Worm (Caenorhabditis elegans): ENCODE data around the gene dap-3.

Gene dap-3

DNA sequence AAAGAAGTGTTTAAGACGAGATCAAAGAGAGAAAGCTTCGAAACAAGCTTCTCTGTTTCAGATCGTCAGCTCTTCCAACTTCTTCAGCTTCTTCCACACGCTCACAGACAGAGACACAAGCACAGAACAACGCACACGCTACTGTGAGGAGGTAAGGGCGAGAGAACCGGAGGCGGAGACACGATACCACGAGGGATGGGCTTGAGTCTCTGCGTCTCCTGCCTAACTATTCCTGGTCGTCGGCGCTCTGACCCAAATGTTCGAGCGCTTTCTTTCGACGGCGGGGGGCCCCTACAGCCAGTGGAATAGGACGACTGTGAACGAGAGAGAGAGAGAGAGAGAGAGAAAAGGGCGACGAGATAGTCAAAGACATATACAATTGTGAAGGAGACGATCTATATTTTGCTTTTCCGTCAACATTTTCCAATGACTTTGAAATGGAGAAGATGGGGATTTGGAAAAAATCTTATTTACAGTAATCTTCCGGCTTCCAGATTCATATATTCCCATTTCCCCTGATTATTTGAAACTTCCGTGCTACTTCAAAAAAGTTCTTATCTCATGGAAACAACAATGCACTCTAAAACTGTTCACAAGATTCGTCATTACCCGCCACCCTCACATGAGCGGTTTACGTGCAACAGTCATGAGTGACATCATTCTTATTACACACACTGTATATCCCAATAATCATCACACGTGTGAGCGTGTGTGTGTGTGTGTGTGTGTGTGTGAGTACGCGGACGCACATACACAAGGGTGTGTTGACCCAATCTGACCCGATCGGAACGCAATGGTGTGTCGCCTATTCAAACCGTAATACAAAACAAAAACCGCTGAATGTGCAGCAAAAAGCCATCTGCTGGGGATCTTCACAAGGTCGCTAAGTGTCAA, 31.9 kb upstream of the dap-3 start:
- TF ChIP-seq C06A6.2 (GFP tag; conservative IDR thresholded peaks at IDR 0.05) (peak; percentile 54; the same call in 1 of the 2 replicates), him-1 (tag; optimal IDR thresholded peaks at IDR 0.05) (no peak), dox-1 (GFP tag; IDR thresholded peaks at IDR 0.05) (peak; percentile 67), hmg-1.2 (GFP tag; IDR thresholded peaks at IDR 0.05) (peak; percentile 65), somi-1 (GFP tag; optimal IDR thresholded peaks at IDR 0.05) (no peak), ama-1 (optimal IDR thresholded peaks at IDR 0.05) (peak; percentile 91), ama-1 (GFP tag; optimal IDR thresholded peaks at IDR 0.05) (no peak), mes-4 (tag; optimal IDR thresholded peaks at IDR 0.05) (no peak), aptf-2 (GFP tag; conservative IDR thresholded peaks at IDR 0.05) (no peak), hlh-26 (GFP tag; conservative IDR thresholded peaks at IDR 0.05) (no peak), pha-4 (tag; optimal IDR thresholded peaks at IDR 0.05) (no peak), attf-5 (GFP tag; optimal IDR thresholded peaks at IDR 0.05) (peak; percentile 63), ceh-58 (GFP tag; IDR thresholded peaks at IDR 0.05) (no peak), fkh-3 (tag; optimal IDR thresholded peaks at IDR 0.05) (no peak), egl-44 (GFP tag; IDR thresholded peaks at IDR 0.05) (no peak), B0336.3 (GFP tag; IDR thresholded peaks at IDR 0.05) (peak; percentile 37; the same call in 1 of the 2 replicates), hrde-1 (tag; optimal IDR thresholded peaks at IDR 0.05; ENCODE audit: borderline replicate concordance) (no peak), ztf-22 (GFP tag; optimal IDR thresholded peaks at IDR 0.05) (no peak), attf-6 (GFP tag; IDR thresholded peaks at IDR 0.05) (peak; percentile 56; the same call in 1 of the 2 replicates), madf-10 (tag; optimal IDR thresholded peaks at IDR 0.05) (peak; percentile 67), mel-28 (tag; optimal IDR thresholded peaks at IDR 0.05; ENCODE audit: borderline replicate concordance) (no peak), Y67H2A.10 (GFP tag; conservative IDR thresholded peaks at IDR 0.05) (peak; percentile 58; the same call in 1 of the 2 replicates), ztf-25 (GFP tag; IDR thresholded peaks at IDR 0.05) (0 out of 2 replicates have a peak, but pooled peaks have one; percentile 6), ztf-3 (GFP tag; optimal IDR thresholded peaks at IDR 0.05) (peak; percentile 32), aptf-3 (GFP tag; IDR thresholded peaks at IDR 0.05) (no peak), nhr-80 (tag; optimal IDR thresholded peaks at IDR 0.05) (peak; percentile 33), sdz-38 (tag; optimal IDR thresholded peaks at IDR 0.05) (no peak), nhr-179 (tag; optimal IDR thresholded peaks at IDR 0.05) (no peak), lin-35 (GFP tag; optimal IDR thresholded peaks at IDR 0.05) (peak in 1 of 3 experiments; percentile 68), tbp1 (GFP tag; optimal IDR thresholded peaks at IDR 0.05) (peak; percentile 30), F22D6.2 (tag; optimal IDR thresholded peaks at IDR 0.05) (no peak), cebp-1 (GFP tag; IDR thresholded peaks at IDR 0.05) (peak; percentile 38), cebp-1 (tag; optimal IDR thresholded peaks at IDR 0.05) (peak; percentile 83), unc-62 (GFP tag; optimal IDR thresholded peaks at IDR 0.05) (no peak), snpc-4 (GFP tag; optimal IDR thresholded peaks at IDR 0.05) (no peak), snpc-4 (tag; optimal IDR thresholded peaks at IDR 0.05) (peak; percentile 19 to 43 (median 23)), nhr-90 (tag; optimal IDR thresholded peaks at IDR 0.05) (peak; percentile 9), akir-1 (GFP tag; optimal IDR thresholded peaks at IDR 0.05) (no peak), efl-1 (GFP tag; optimal IDR thresholded peaks at IDR 0.05) (no peak), C17E4.6 (GFP tag; IDR thresholded peaks at IDR 0.05) (no peak), let-526 (GFP tag; IDR thresholded peaks at IDR 0.05) (peak; percentile 88), lsy-27 (tag; optimal IDR thresholded peaks at IDR 0.05; ENCODE audit: borderline replicate concordance, insufficient read depth) (no peak), rec-8 (tag; optimal IDR thresholded peaks at IDR 0.05) (no peak), ceh-91 (GFP tag; IDR thresholded peaks at IDR 0.05) (no peak), attf-3 (GFP tag; conservative IDR thresholded peaks at IDR 0.05) (0 out of 2 replicates have a peak, but pooled peaks have one; percentile 30), madf-3 (GFP tag; IDR thresholded peaks at IDR 0.05) (no peak), T26A5.8 (tag; optimal IDR thresholded peaks at IDR 0.05) (no peak), cebp-2 (GFP tag; IDR thresholded peaks at IDR 0.05) (no peak)
